7 worm cellular contexts compared by ENCODE assay signal in the genomic region with DNA sequence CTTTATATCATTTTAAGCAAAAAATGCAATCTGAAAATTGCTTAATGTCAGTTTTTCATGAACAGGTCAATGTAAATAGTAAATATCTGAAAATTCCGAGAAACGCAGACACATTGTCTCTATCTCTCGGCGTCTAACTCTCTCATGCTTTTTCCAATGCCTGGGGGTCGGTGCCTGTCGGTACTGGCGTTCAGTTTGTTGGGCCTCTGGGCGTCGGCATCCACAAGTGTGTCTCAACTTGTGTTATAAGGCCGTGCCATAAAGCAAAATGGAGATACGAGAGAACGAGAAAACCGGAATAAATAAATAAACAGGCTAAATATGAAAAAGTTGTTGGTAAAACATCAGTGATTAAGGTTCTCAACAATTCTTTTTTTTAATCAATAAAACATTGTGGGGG.
TF ChIP-seq lines count a peak whose summit lies in the region.

No protein-coding gene starts in this region.

TF ChIP-seq in whole organism, L1 larva, 84 proteins besides CTCF, POLR2A, EP300 and RAD21:
- peak; percentile 39 for TF ChIP-seq mep-1 (tag; optimal IDR thresholded peaks at IDR 0.05; lab: Kevin White, UChicago)
- TF ChIP-seq pqm-1 (tag; optimal IDR thresholded peaks at IDR 0.05; lab: Kevin White, UChicago), result no peak
- no peak for TF ChIP-seq unc-130 (tag; optimal IDR thresholded peaks at IDR 0.05; lab: Kevin White, UChicago)
- peak in 1 of 3 experiments; percentile 4 for TF ChIP-seq ceh-82 (tag; optimal IDR thresholded peaks at IDR 0.05; lab: Kevin White, UChicago)
- TF ChIP-seq lin-14 (GFP tag; optimal IDR thresholded peaks at IDR 0.05; lab: Kevin White, UChicago), result peak; percentile 57
- TF ChIP-seq mdl-1 (tag; optimal IDR thresholded peaks at IDR 0.05; lab: Kevin White, UChicago), result no peak

TF ChIP-seq in whole organism, L2 larva, 48 proteins besides CTCF, POLR2A, EP300 and RAD21 (continues in another document):
- TF ChIP-seq sma-9 (GFP tag; optimal IDR thresholded peaks at IDR 0.05; lab: Kevin White, UChicago) (peak; percentile 49), sma-9 (tag; optimal IDR thresholded peaks at IDR 0.05; lab: Kevin White, UChicago) (no peak), unc-55 (GFP tag; optimal IDR thresholded peaks at IDR 0.05; lab: Kevin White, UChicago) (peak; percentile 14), F13H6.1 (tag; optimal IDR thresholded peaks at IDR 0.05; lab: Kevin White, UChicago) (peak; percentile 15), zag-1 (tag; optimal IDR thresholded peaks at IDR 0.05; lab: Kevin White, UChicago) (peak; percentile 3), lsy-2 (tag; optimal IDR thresholded peaks at IDR 0.05; lab: Kevin White, UChicago) (peak in 1 of 2 experiments; percentile 44), nhr-129 (tag; optimal IDR thresholded peaks at IDR 0.05; lab: Kevin White, UChicago) (peak; percentile 21), unc-39 (tag; optimal IDR thresholded peaks at IDR 0.05; lab: Kevin White, UChicago) (no peak), C34F6.9 (tag; optimal IDR thresholded peaks at IDR 0.05; lab: Kevin White, UChicago) (peak; percentile 52), sma-3 (GFP tag; optimal IDR thresholded peaks at IDR 0.05; lab: Kevin White, UChicago) (peak; percentile 7), gmeb-1 (tag; optimal IDR thresholded peaks at IDR 0.05; lab: Kevin White, UChicago) (no peak), crh-2 (tag; optimal IDR thresholded peaks at IDR 0.05; lab: Kevin White, UChicago) (peak; percentile 10), dmd-4 (tag; optimal IDR thresholded peaks at IDR 0.05; lab: Kevin White, UChicago) (no peak)

TF ChIP-seq in whole organism, L3 larva, 47 proteins besides CTCF, POLR2A, EP300 and RAD21 (continues in another document):
- TF ChIP-seq elt-2 (tag; optimal IDR thresholded peaks at IDR 0.05; lab: Kevin White, UChicago) (peak; percentile 26), nhr-12 (tag; optimal IDR thresholded peaks at IDR 0.05; lab: Kevin White, UChicago) (no peak), pha-4 (tag; optimal IDR thresholded peaks at IDR 0.05; lab: Kevin White, UChicago) (peak; percentile 94), lin-39 (tag; optimal IDR thresholded peaks at IDR 0.05; lab: Kevin White, UChicago) (peak; percentile 21), nhr-43 (tag; optimal IDR thresholded peaks at IDR 0.05; lab: Kevin White, UChicago; ENCODE audit: poor library complexity, severe bottlenecking) (peak; percentile 30), jun-1 (tag; optimal IDR thresholded peaks at IDR 0.05; lab: Kevin White, UChicago) (no peak), hmg-11 (tag; optimal IDR thresholded peaks at IDR 0.05; lab: Kevin White, UChicago) (peak; percentile 78), egl-5 (tag; optimal IDR thresholded peaks at IDR 0.05; lab: Kevin White, UChicago) (peak; percentile 5), elt-3 (tag; optimal IDR thresholded peaks at IDR 0.05; lab: Kevin White, UChicago) (no peak), nhr-237 (tag; optimal IDR thresholded peaks at IDR 0.05; lab: Kevin White, UChicago) (no peak), snpc-4 (tag; optimal IDR thresholded peaks at IDR 0.05; lab: Kevin White, UChicago) (peak; percentile 46), ama-1 (optimal IDR thresholded peaks at IDR 0.05; lab: Kevin White, UChicago) (peak; percentile 81), nhr-23 (tag; optimal IDR thresholded peaks at IDR 0.05; lab: Kevin White, UChicago) (peak; percentile 29), ceh-28 (tag; optimal IDR thresholded peaks at IDR 0.05; lab: Kevin White, UChicago) (peak; percentile 62)

TF ChIP-seq in whole organism, L4 larva, 104 proteins besides CTCF, POLR2A, EP300 and RAD21 (continues in another document):
- TF ChIP-seq nhr-25 (tag; optimal IDR thresholded peaks at IDR 0.05; lab: Kevin White, UChicago; ENCODE audit: borderline replicate concordance, insufficient read depth), result no peak
- TF ChIP-seq zag-1 (tag; optimal IDR thresholded peaks at IDR 0.05; lab: Kevin White, UChicago), result no peak
- TF ChIP-seq madf-5 (GFP tag; IDR thresholded peaks at IDR 0.05; lab: Robert Waterston, UW), result 0 out of 4 replicates have a peak, but pooled peaks of 1 of the 2 experiments have one; percentile 16
- TF ChIP-seq mdt-29 (GFP tag; IDR thresholded peaks at IDR 0.05; lab: Robert Waterston, UW), result no peak
- peak in 1 of 2 experiments; percentile 62 for TF ChIP-seq lsy-2 (tag; optimal IDR thresholded peaks at IDR 0.05; lab: Kevin White, UChicago)
- no peak for TF ChIP-seq gei-8 (GFP tag; optimal IDR thresholded peaks at IDR 0.05; lab: Kevin White, UChicago)
- no peak for TF ChIP-seq madf-9 (GFP tag; conservative IDR thresholded peaks at IDR 0.05; lab: Robert Waterston, UW)
- TF ChIP-seq zfp-3 (GFP tag; conservative IDR thresholded peaks at IDR 0.05; lab: Robert Waterston, UW), result no peak
- no peak for TF ChIP-seq daf-12 (tag; optimal IDR thresholded peaks at IDR 0.05; lab: Kevin White, UChicago)
- peak; percentile 42 for TF ChIP-seq ztf-7 (tag; optimal IDR thresholded peaks at IDR 0.05; lab: Kevin White, UChicago)
- no peak for TF ChIP-seq lin-15B (tag; optimal IDR thresholded peaks at IDR 0.05; lab: Kevin White, UChicago)
- no peak for TF ChIP-seq snpc-4 (tag; optimal IDR thresholded peaks at IDR 0.05; lab: Kevin White, UChicago)
- TF ChIP-seq ceh-62 (tag; optimal IDR thresholded peaks at IDR 0.05; lab: Kevin White, UChicago), result no peak
- TF ChIP-seq sdz-12 (GFP tag; optimal IDR thresholded peaks at IDR 0.05; lab: Kevin White, UChicago), result no peak

TF ChIP-seq in whole organism, late embryonic, 69 proteins besides CTCF, POLR2A, EP300 and RAD21:
- TF ChIP-seq ceh-34 (tag; optimal IDR thresholded peaks at IDR 0.05; lab: Kevin White, UChicago) (no peak), ceh-31 (tag; optimal IDR thresholded peaks at IDR 0.05; lab: Kevin White, UChicago) (no peak), zip-5 (tag; optimal IDR thresholded peaks at IDR 0.05; lab: Kevin White, UChicago) (no peak), ceh-19 (GFP tag; optimal IDR thresholded peaks at IDR 0.05; lab: Kevin White, UChicago) (no peak), syd-9 (tag; optimal IDR thresholded peaks at IDR 0.05; lab: Kevin White, UChicago) (no peak), ceh-18 (tag; optimal IDR thresholded peaks at IDR 0.05; lab: Kevin White, UChicago) (peak; percentile 2), dve-1 (tag; optimal IDR thresholded peaks at IDR 0.05; lab: Kevin White, UChicago) (no peak)
TF ChIP-seq in whole organism, late embryonic: peak in this region for 1.

TF ChIP-seq in whole organism, mixed stage, embryonic, 35 proteins besides CTCF, POLR2A, EP300 and RAD21:
- TF ChIP-seq ham-2 (GFP tag; optimal IDR thresholded peaks at IDR 0.05; lab: Kevin White, UChicago) (no peak), pha-4 (tag; optimal IDR thresholded peaks at IDR 0.05; lab: Kevin White, UChicago) (peak; percentile 14)

TF ChIP-seq in whole organism, young adult, 124 proteins besides CTCF, POLR2A, EP300 and RAD21:
- TF ChIP-seq lin-26 (GFP tag; IDR thresholded peaks at IDR 0.05; lab: Robert Waterston, UW) (no peak), somi-1 (GFP tag; optimal IDR thresholded peaks at IDR 0.05; lab: Kevin White, UChicago) (no peak), cebp-1 (GFP tag; IDR thresholded peaks at IDR 0.05; lab: Robert Waterston, UW) (no peak), cebp-1 (tag; optimal IDR thresholded peaks at IDR 0.05; lab: Kevin White, UChicago) (peak; percentile 19), nhr-80 (tag; optimal IDR thresholded peaks at IDR 0.05; lab: Kevin White, UChicago) (peak; percentile 5), ztf-22 (GFP tag; optimal IDR thresholded peaks at IDR 0.05; lab: Kevin White, UChicago) (no peak), hmg-1.2 (GFP tag; IDR thresholded peaks at IDR 0.05; lab: Robert Waterston, UW) (peak; percentile 19; the same call in 1 of the 2 replicates)
